Fruit fly (Drosophila melanogaster): ENCODE measurements around the gene Cog4.
A peak's percentile ranks its signal among the peaks of the same experiment; 100 is the strongest.

Cog4 gene

DNA sequence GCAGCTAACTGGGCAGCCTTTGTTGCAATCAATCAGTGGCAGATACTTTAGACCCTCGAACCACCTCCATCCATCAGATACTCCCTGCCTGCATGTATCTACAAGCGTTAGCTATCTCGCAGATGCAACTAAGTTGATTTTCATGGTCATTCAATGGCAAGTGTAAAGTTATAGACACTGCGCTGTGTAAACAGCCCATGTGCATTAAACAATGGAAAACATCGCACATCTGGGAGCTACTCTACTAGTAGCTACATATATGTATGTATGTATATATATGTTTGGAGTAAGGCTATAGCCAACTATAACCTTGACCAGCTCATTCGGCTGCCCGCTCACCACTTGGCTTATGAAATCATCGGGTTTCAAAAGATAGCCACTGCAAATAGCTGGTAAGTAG is 18.2 kb downstream of the Cog4 start (continued):
- TF ChIP-seq z (GFP tag; IDR thresholded peaks at IDR 0.05) (no peak), exex (tag; optimal IDR thresholded peaks at IDR 0.05) (no peak), dan (GFP tag; IDR thresholded peaks at IDR 0.05) (no peak), cato (GFP tag; optimal IDR thresholded peaks at IDR 0.05; ENCODE audit: borderline replicate concordance) (no peak), CG1529 (GFP tag; optimal IDR thresholded peaks at IDR 0.05) (no peak), HLH54F (GFP tag; optimal IDR thresholded peaks at IDR 0.05) (no peak), CG11247 (GFP tag; IDR thresholded peaks at IDR 0.05) (no peak), CG10565 (GFP tag; optimal IDR thresholded peaks at IDR 0.05) (no peak), bab2 (GFP tag; optimal IDR thresholded peaks at IDR 0.05) (no peak), CG14014 (GFP tag; IDR thresholded peaks at IDR 0.05) (peak; percentile 13; the same call in 1 of the 2 replicates), CG32772 (GFP tag; IDR thresholded peaks at IDR 0.05) (no peak), CG2199 (GFP tag; IDR thresholded peaks at IDR 0.05) (peak; percentile 98), CG31224 (GFP tag; IDR thresholded peaks at IDR 0.05) (no peak), chinmo (GFP tag; IDR thresholded peaks at IDR 0.05; ENCODE audit: partially characterized antibody) (0 out of 4 replicates have a peak, but pooled peaks have one; percentile 30), shn (GFP tag; optimal IDR thresholded peaks at IDR 0.05) (no peak), CG15269 (tag; optimal IDR thresholded peaks at IDR 0.05) (no peak), p53 (GFP tag; optimal IDR thresholded peaks at IDR 0.05) (no peak), E2f1 (GFP tag; IDR thresholded peaks at IDR 0.05) (no peak), Eip74EF (GFP tag; optimal IDR thresholded peaks at IDR 0.05) (no peak), CG11504 (tag; optimal IDR thresholded peaks at IDR 0.05) (no peak), trh (GFP tag; optimal IDR thresholded peaks at IDR 0.05) (no peak), tap (tag; optimal IDR thresholded peaks at IDR 0.05) (no peak), lov (optimal IDR thresholded peaks at IDR 0.05) (no peak), lov (GFP tag; IDR thresholded peaks at IDR 0.05) (no peak), CG2202 (tag; optimal IDR thresholded peaks at IDR 0.05) (no peak), mirr (GFP tag; optimal IDR thresholded peaks at IDR 0.05) (no peak), usp (GFP tag; optimal IDR thresholded peaks at IDR 0.05) (no peak), CG10147 (GFP tag; optimal IDR thresholded peaks at IDR 0.05) (no peak), Bgb (GFP tag; IDR thresholded peaks at IDR 0.05; ENCODE audit: partially characterized antibody) (no peak), pho (GFP tag; optimal IDR thresholded peaks at IDR 0.05) (no peak), Hey (tag; optimal IDR thresholded peaks at IDR 0.05) (no peak), CG12104 (GFP tag; optimal IDR thresholded peaks at IDR 0.05) (no peak), CG4854 (GFP tag; optimal IDR thresholded peaks at IDR 0.05) (no peak), CG17829 (tag; optimal IDR thresholded peaks at IDR 0.05) (no peak), CG8290 (GFP tag; optimal IDR thresholded peaks at IDR 0.05) (no peak), CG8290 (tag; optimal IDR thresholded peaks at IDR 0.05) (peak in 1 of 2 experiments; percentile 3), CG4730 (GFP tag; IDR thresholded peaks at IDR 0.05) (no peak), Dbx (GFP tag; IDR thresholded peaks at IDR 0.05) (no peak), Dek (tag; optimal IDR thresholded peaks at IDR 0.05) (no peak), CG12391 (tag; optimal IDR thresholded peaks at IDR 0.05) (no peak)

DNA sequence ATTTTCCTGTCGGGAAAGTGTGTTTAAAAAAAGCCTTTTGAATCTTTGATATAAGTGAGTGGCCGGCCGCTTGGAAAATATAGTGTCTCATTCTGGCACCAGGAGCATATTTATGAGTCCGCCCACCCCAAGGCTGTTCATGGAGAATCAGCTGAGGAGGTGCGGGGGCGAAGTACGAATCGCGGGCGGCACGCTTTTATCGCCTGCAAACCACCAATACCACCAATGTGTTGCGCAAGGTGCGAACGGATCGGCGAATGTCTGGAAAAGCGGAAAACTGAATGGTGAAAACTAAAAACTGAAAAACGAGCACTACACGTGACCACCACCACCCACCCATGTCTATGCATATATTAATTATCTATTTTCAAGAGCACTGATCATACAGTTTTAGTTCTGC is 19.4 kb downstream of the Cog4 start:
- no peak for TF ChIP-seq Aef1 (GFP tag; IDR thresholded peaks at IDR 0.05)
- TF ChIP-seq cwo (GFP tag; optimal IDR thresholded peaks at IDR 0.05): peak; percentile 96
- TF ChIP-seq CG18262 (tag; optimal IDR thresholded peaks at IDR 0.05): no peak
- no peak for TF ChIP-seq CG7963 (GFP tag; IDR thresholded peaks at IDR 0.05; ENCODE audit: partially characterized antibody)
- TF ChIP-seq Mad (GFP tag; optimal IDR thresholded peaks at IDR 0.05): no peak
- peak; percentile 69 for TF ChIP-seq ftz-f1 (GFP tag; optimal IDR thresholded peaks at IDR 0.05)
- no peak for TF ChIP-seq CG2129 (GFP tag; IDR thresholded peaks at IDR 0.05; ENCODE audit: partially characterized antibody)
- peak; percentile 65; the same call in 1 of the 2 replicates for TF ChIP-seq crol (GFP tag; IDR thresholded peaks at IDR 0.05)
- 0 out of 4 replicates have a peak, but pooled peaks have one; percentile 36 for TF ChIP-seq chinmo (GFP tag; IDR thresholded peaks at IDR 0.05; ENCODE audit: partially characterized antibody)
- peak; percentile 98 for TF ChIP-seq sr (GFP tag; IDR thresholded peaks at IDR 0.05)
- no peak for TF ChIP-seq CG5180 (GFP tag; optimal IDR thresholded peaks at IDR 0.05)
- no peak for TF ChIP-seq h (optimal IDR thresholded peaks at IDR 0.05)
- no peak for TF ChIP-seq sens-2 (GFP tag; IDR thresholded peaks at IDR 0.05)
- no peak for TF ChIP-seq CG3065 (GFP tag; optimal IDR thresholded peaks at IDR 0.05)
- no peak for TF ChIP-seq pros (GFP tag; optimal IDR thresholded peaks at IDR 0.05)
- no peak for TF ChIP-seq CG2116 (GFP tag; optimal IDR thresholded peaks at IDR 0.05)

All from whole organism, embryonic.